Worm (Caenorhabditis elegans) whole organism, L1 larva: ENCODE results near the gene srx-64.

ENCODE experiments used
- mep-1 ChIP-seq: fragments of 150-350 bp; optimal IDR thresholded peaks from 2 replicates; lab custom pipeline; 2014; ENCODE audit warnings: missing biosample characterization, missing genetic modification characterization
- unc-30 ChIP-seq: sonication (generic microtip); optimal IDR thresholded peaks from 2 replicates; lab custom pipeline; 2017; ENCODE audit warnings: missing biosample characterization, missing genetic modification characterization

DNA sequence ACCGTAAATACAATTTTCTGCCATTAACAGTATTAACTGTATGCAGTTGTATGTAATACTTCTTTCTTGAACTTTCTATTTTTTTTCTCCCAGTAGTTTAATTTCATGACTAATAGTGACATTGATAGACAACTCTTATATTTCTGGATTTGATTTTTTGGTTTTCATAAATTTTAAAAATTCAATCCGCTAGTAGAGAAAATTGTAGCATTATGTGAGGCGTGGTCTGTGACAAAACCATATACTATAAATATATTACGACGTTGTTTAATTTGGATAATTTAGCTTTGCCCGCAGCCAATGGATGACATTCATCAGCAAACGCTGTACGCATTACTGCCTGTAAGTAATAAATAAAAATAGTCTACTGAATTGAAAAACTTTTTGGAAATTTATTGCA is at the start of gene srx-64:
- TF ChIP-seq unc-30 (tag; lab: Kevin White, UChicago) (no peak), mep-1 (no peak)
